Worm (Caenorhabditis elegans) whole organism, early embryonic: ENCODE results near the gene F38B7.2.

Source experiments
- B0310.2 ChIP-seq: sonication (generic microtip); optimal IDR thresholded peaks from 2 replicates; lab custom pipeline; 2016; ENCODE audit warnings: mild to moderate bottlenecking, missing genetic modification characterization, missing compliant biosample characterization
- F13C5.2 ChIP-seq: sonication (generic microtip); optimal IDR thresholded peaks from 2 replicates; lab custom pipeline; 2017; ENCODE audit warnings: mild to moderate bottlenecking, missing genetic modification characterization, inconsistent platforms, missing compliant biosample characterization
- aly-1 ChIP-seq: sonication (generic microtip); optimal IDR thresholded peaks from 2 replicates; lab custom pipeline; 2016; ENCODE audit warnings: missing genetic modification characterization, missing compliant biosample characterization
- ama-1 ChIP-seq: fragments of 150-350 bp; optimal IDR thresholded peaks from 2 replicates; lab custom pipeline; 2014
- ceh-13 ChIP-seq: fragments of 200-800 bp; sonication (Bioruptor generic); optimal IDR thresholded peaks from 2 replicates; lab custom pipeline; 2018; ENCODE audit warnings: mild to moderate bottlenecking, missing genetic modification characterization, missing compliant biosample characterization
- ceh-36 ChIP-seq: sonication (generic microtip); optimal IDR thresholded peaks from 2 replicates; lab custom pipeline; 2016; ENCODE audit warnings: missing genetic modification characterization, inconsistent platforms, missing compliant biosample characterization
- ets-7 ChIP-seq: sonication (generic microtip); optimal IDR thresholded peaks from 2 replicates; lab custom pipeline; 2016; ENCODE audit warnings: missing genotype, missing genetic modification characterization, missing compliant biosample characterization
- flt-1 ChIP-seq: fragments of 200-800 bp; sonication (Bioruptor generic); IDR thresholded peaks from 2 replicates; pipeline ENCODE4 v1.3.6; 2022; ENCODE audit warnings: missing genetic modification characterization, missing compliant biosample characterization
- hmbx-1 ChIP-seq: sonication (generic microtip); optimal IDR thresholded peaks from 2 replicates; lab custom pipeline; 2016; ENCODE audit warnings: mild to moderate bottlenecking, missing genetic modification characterization, missing compliant biosample characterization
- hmg-4 ChIP-seq: fragments of 200-800 bp; sonication (Bioruptor generic); optimal IDR thresholded peaks from 2 replicates; lab custom pipeline; 2018; ENCODE audit warnings: mild to moderate bottlenecking, missing genetic modification characterization, missing compliant biosample characterization
- hnd-1 ChIP-seq: sonication (generic microtip); optimal IDR thresholded peaks from 2 replicates; lab custom pipeline; 2016; ENCODE audit warnings: missing genetic modification characterization, missing compliant biosample characterization
- pes-1 ChIP-seq: fragments of 200-800 bp; sonication (Bioruptor generic); IDR thresholded peaks from 2 replicates; pipeline ENCODE4 v1.3.6; 2022; ENCODE audit warnings: missing genetic modification reagents, missing genetic modification characterization, missing compliant biosample characterization
- scrt-1 ChIP-seq: fragments of 200-800 bp; sonication (Bioruptor generic); IDR thresholded peaks from 2 replicates; pipeline ENCODE4 v1.3.6; 2022; ENCODE audit warnings: missing genetic modification characterization, missing compliant biosample characterization
- sea-1 ChIP-seq: fragments of 200-800 bp; sonication (Bioruptor generic); conservative IDR thresholded peaks from 2 replicates; pipeline ENCODE4 v1.3.6; 2022; ENCODE audit warnings: missing genetic modification characterization, missing compliant biosample characterization
- tbx-11 ChIP-seq: fragments of 200-800 bp; sonication (Bioruptor generic); IDR thresholded peaks from 2 replicates; pipeline ENCODE4 v1.3.6; 2022; ENCODE audit warnings: missing genetic modification characterization, missing compliant biosample characterization
- tbx-37 ChIP-seq: fragments of 200-800 bp; sonication (Bioruptor generic); conservative IDR thresholded peaks from 2 replicates; pipeline ENCODE4 v1.3.6; 2022; ENCODE audit warnings: missing genetic modification reagents, missing genetic modification characterization, missing compliant biosample characterization
- tra-4 ChIP-seq: sonication (generic microtip); optimal IDR thresholded peaks from 2 replicates; lab custom pipeline; 2017; ENCODE audit warnings: missing genetic modification characterization, missing compliant biosample characterization

F38B7.2 gene

DNA sequence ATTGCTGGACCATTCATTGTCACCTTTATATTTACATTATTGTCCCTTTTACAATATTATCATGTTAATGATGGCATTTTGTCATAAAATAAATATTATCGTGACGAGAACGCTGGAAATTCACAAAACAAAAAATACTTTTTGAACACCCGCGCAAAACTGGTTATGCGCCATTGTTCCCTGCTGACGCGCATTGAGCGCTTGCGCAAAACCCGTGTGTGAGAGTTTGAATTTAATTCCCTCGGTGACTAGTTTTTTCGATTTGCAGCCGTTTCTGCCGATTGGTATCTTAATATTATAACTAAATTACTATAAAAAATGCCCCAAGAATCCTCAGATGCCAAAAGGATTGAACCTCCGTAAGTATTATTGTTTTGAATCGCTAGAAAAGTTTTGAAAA is 22.3 kb upstream of the F38B7.2 start, which contains the start of gene pafo-1:
pafo-1 (plus strand) TSS at position 256 of the 400 bp plus-strand sequence.
- TF ChIP-seq hnd-1 (no peak), ets-7 (tag; lab: Kevin White, UChicago) (no peak), sea-1 (GFP tag; lab: Robert Waterston, UW) (0 out of 2 replicates have a peak, but pooled peaks have one; percentile 23), F13C5.2 (tag; lab: Kevin White, UChicago) (peak; percentile 83), tbx-37 (GFP tag; lab: Robert Waterston, UW) (peak; percentile 61), ama-1 (lab: Kevin White, UChicago) (no peak), ceh-36 (tag; lab: Kevin White, UChicago) (peak; percentile 40), B0310.2 (no peak), flt-1 (GFP tag; lab: Robert Waterston, UW) (0 out of 2 replicates have a peak, but pooled peaks have one; percentile 23), hmg-4 (GFP tag; lab: Kevin White, UChicago) (peak; percentile 27), ceh-13 (GFP tag; lab: Kevin White, UChicago) (no peak)

DNA sequence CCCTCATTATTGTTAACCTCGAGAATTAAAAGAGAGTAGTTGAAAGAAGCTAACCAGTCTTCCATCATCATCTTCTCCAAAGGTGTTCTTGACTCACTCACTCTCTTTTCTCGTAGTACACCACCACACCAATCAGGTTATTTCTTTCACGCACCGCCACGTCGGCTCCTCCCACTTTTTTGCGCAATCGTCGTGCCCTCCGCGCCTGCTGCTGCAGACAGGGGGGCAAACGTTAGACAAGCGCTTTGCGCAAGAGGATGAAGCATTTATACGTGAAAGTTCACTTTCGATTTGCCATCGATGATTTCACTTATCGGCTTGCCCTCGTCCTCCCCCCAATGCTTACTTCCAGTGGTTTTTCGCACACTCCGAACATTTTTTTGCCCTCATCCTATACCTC is 18.4 kb upstream of the F38B7.2 start:
- no peak for TF ChIP-seq sea-1 (GFP tag; lab: Robert Waterston, UW)
- TF ChIP-seq tbx-11 (GFP tag; lab: Robert Waterston, UW), result no peak
- TF ChIP-seq hmbx-1, result no peak
- TF ChIP-seq hnd-1, result no peak
- TF ChIP-seq aly-1 (tag; lab: Kevin White, UChicago), result no peak
- TF ChIP-seq ets-7 (tag; lab: Kevin White, UChicago), result no peak
- no peak for TF ChIP-seq ama-1 (lab: Kevin White, UChicago)
- no peak for TF ChIP-seq ceh-13 (GFP tag; lab: Kevin White, UChicago)
- TF ChIP-seq hmg-4 (GFP tag; lab: Kevin White, UChicago), result no peak
- TF ChIP-seq tra-4 (tag; lab: Kevin White, UChicago), result no peak
- no peak for TF ChIP-seq tbx-37 (GFP tag; lab: Robert Waterston, UW)
- no peak for TF ChIP-seq B0310.2
- no peak for TF ChIP-seq flt-1 (GFP tag; lab: Robert Waterston, UW)
- TF ChIP-seq ceh-36 (tag; lab: Kevin White, UChicago), result no peak
- TF ChIP-seq pes-1 (GFP tag; lab: Robert Waterston, UW), result no peak

DNA sequence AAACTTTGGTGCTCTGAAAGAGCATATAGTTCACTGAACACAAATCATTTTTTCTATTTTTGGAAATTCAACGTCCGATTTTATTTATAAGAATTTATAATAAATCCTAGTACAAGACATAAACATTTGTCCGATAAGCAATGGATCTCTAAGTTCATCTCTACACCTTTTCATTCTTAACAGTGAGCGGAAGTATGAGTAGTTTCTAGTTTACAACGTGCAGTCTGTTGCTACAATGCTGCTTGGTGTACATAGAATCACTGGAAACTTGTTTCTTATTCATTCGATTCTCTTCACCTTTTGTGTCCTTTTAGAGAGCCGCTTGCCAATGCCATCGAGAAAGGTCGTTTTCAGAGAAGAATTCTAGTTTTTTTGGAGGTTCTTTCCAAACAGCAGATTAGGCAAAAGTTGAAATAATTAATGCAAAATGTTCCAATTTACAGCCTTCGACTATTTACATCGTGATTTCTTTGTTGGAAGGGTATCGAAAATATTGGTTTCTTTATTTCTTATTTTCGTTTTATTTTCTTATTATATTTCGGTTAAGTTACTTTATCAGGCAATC is 16.8 kb upstream of the F38B7.2 start:
- no peak for TF ChIP-seq F13C5.2 (tag; lab: Kevin White, UChicago)
- TF ChIP-seq aly-1 (tag; lab: Kevin White, UChicago), result no peak
- TF ChIP-seq sea-1 (GFP tag; lab: Robert Waterston, UW), result no peak
- no peak for TF ChIP-seq flt-1 (GFP tag; lab: Robert Waterston, UW)
- TF ChIP-seq hmbx-1, result no peak
- TF ChIP-seq ama-1 (lab: Kevin White, UChicago), result no peak
- TF ChIP-seq hnd-1, result no peak
- no peak for TF ChIP-seq pes-1 (GFP tag; lab: Robert Waterston, UW)
- TF ChIP-seq ceh-36 (tag; lab: Kevin White, UChicago), result no peak

DNA sequence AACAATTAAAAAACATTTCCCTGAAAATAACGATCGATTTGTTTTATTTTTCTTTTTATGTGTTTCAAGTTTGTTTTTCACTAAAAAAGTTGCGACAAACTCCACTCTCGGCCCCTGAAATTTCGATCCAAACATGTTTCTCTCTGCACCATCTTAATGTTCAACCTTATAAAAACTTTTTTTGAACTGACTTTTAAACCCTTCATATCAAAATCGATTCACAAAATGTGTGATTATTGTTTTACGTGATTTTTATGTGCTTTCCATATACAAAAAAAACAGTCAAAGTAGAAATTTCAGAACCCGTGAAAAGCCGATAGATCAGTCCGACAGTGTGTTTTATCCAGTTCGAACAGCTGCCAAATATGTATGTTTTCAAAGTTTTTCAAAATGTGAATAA is 16.2 kb upstream of the F38B7.2 start, which contains the start of gene ccch-1:
ccch-1 (plus strand) TSS at position 301 of the 400 bp plus-strand sequence.
- TF ChIP-seq ceh-13 (GFP tag; lab: Kevin White, UChicago), result no peak
- no peak for TF ChIP-seq tbx-11 (GFP tag; lab: Robert Waterston, UW)
- TF ChIP-seq flt-1 (GFP tag; lab: Robert Waterston, UW), result no peak
- TF ChIP-seq aly-1 (tag; lab: Kevin White, UChicago), result no peak
- TF ChIP-seq tra-4 (tag; lab: Kevin White, UChicago), result no peak
- no peak for TF ChIP-seq hmbx-1
- TF ChIP-seq B0310.2, result no peak
- no peak for TF ChIP-seq hnd-1
- TF ChIP-seq scrt-1, result no peak
- TF ChIP-seq sea-1 (GFP tag; lab: Robert Waterston, UW), result no peak
- TF ChIP-seq F13C5.2 (tag; lab: Kevin White, UChicago), result no peak
- TF ChIP-seq tbx-37 (GFP tag; lab: Robert Waterston, UW), result no peak
- TF ChIP-seq ama-1 (lab: Kevin White, UChicago), result no peak
- no peak for TF ChIP-seq hmg-4 (GFP tag; lab: Kevin White, UChicago)
- no peak for TF ChIP-seq pes-1 (GFP tag; lab: Robert Waterston, UW)
- TF ChIP-seq ceh-36 (tag; lab: Kevin White, UChicago), result no peak
- no peak for TF ChIP-seq ets-7 (tag; lab: Kevin White, UChicago)

DNA sequence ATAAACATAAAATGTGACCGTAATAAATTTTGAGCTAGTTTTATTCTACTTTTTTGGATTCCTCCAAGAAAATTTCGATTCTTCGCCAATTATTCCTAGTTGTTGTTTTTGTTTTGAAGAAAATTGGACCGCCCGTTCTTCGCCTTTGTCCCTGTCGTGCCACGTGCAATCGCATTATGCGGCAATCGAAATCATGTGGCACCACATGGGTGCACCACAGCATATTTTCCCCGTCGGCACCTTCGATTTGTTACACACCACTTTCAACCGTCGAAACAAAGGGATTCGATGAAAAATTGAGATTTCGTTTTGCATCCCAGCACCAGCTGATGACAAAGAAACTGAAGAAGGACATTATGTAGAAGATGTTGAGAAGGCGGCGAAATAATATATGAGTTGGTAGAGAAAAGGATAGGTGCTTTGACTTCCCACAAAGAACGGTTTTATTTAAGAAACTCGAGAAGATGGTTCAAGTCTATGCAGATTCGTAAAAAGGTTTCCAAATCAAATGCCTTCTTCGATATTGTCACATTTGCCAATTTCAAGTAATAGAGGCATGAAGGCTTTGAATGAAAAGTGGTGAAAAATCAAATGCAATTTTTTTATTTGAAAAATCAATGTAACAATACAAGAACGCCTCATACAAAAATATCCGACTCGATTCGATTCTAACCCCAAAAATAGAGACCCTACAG is 15.0 kb upstream of the F38B7.2 start:
- TF ChIP-seq tbx-11 (GFP tag; lab: Robert Waterston, UW), result no peak
- no peak for TF ChIP-seq F13C5.2 (tag; lab: Kevin White, UChicago)
- no peak for TF ChIP-seq B0310.2
- no peak for TF ChIP-seq ama-1 (lab: Kevin White, UChicago)
- TF ChIP-seq sea-1 (GFP tag; lab: Robert Waterston, UW), result no peak
- 0 out of 2 replicates have a peak, but pooled peaks have one; percentile 26 for TF ChIP-seq scrt-1

DNA sequence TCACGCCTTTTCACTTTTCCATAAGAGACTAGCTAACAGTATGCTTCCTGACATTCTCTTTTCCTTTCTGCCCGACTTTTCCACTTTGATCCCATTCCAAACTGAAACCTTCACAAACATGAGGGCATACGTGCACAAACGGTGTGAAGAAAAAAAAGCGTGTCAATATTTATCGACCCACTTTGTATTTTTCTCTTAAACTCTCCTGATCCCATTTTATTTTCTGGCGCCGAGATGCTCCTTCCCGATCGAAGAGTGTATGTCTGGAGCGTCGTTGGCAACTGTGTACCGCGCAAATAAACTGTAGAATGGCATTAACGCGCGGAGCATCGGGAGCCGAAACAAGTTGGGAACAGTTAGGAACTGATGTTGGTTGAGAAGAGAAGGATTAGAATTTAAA is 14.2 kb upstream of the F38B7.2 start:
- no peak for TF ChIP-seq F13C5.2 (tag; lab: Kevin White, UChicago)
- no peak for TF ChIP-seq scrt-1
- TF ChIP-seq hmbx-1, result no peak
- TF ChIP-seq B0310.2, result no peak
- no peak for TF ChIP-seq tbx-11 (GFP tag; lab: Robert Waterston, UW)
- no peak for TF ChIP-seq pes-1 (GFP tag; lab: Robert Waterston, UW)
- TF ChIP-seq tra-4 (tag; lab: Kevin White, UChicago), result no peak
- TF ChIP-seq ceh-13 (GFP tag; lab: Kevin White, UChicago), result no peak
- TF ChIP-seq hnd-1, result no peak
- TF ChIP-seq ets-7 (tag; lab: Kevin White, UChicago), result no peak
- no peak for TF ChIP-seq flt-1 (GFP tag; lab: Robert Waterston, UW)
- TF ChIP-seq aly-1 (tag; lab: Kevin White, UChicago), result no peak
- no peak for TF ChIP-seq hmg-4 (GFP tag; lab: Kevin White, UChicago)
- TF ChIP-seq sea-1 (GFP tag; lab: Robert Waterston, UW), result no peak
- no peak for TF ChIP-seq ama-1 (lab: Kevin White, UChicago)
- no peak for TF ChIP-seq tbx-37 (GFP tag; lab: Robert Waterston, UW)
